Worm (Caenorhabditis elegans): ENCODE data around the gene gpb-1.
A peak's percentile ranks its signal among the peaks of the same experiment; 100 is the strongest.

gpb-1 gene

DNA sequence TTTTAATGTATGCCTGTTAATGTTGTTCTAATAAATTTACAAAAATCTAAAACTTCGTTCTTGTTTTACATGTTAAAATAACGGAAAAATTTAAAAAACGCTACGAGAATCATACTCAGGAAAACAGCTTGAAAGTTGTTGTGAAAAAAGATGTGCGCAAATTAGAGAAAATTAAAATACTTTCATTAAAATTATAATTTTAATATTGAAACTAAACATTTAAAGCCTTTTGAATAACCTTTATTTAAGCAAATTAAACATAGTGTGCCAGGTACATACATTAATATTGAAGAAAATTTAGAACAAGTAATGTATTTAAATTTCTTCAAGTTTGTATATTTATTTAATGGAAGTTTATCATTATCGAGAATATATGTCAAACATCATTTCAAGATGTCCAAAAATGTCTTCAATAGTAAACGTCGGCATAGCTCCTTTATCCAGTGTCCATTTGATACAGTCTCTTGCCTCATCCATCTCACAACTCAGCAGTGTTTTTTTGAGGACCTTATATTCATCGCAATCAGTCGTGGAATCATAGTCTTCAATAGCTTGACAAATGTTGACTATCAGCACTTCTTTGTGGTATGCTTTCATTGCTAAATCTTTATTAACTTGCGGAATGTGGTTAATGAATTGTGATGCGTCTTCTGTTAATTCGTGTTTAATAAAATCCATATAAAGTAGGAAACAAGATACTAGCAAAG lies 13.5 kb upstream of the gpb-1 start (continued):
- no peak for TF ChIP-seq nhr-47 (tag; optimal IDR thresholded peaks at IDR 0.05)
- TF ChIP-seq ceh-88 (GFP tag; IDR thresholded peaks at IDR 0.05): peak; percentile 52; the same call in 1 of the 2 replicates
- TF ChIP-seq fkh-10 (GFP tag; optimal IDR thresholded peaks at IDR 0.05): no peak
- TF ChIP-seq efl-1 (optimal IDR thresholded peaks at IDR 0.05): no peak
- TF ChIP-seq efl-1 (GFP tag; optimal IDR thresholded peaks at IDR 0.05 in 1 of 2): peak in 1 of 2 experiments; percentile 42
- TF ChIP-seq pag-3 (tag; optimal IDR thresholded peaks at IDR 0.05; ENCODE audit: borderline replicate concordance, insufficient read depth): no peak
- peak; percentile 43 for TF ChIP-seq nhr-85 (tag)
- no peak for TF ChIP-seq ceh-90 (tag; optimal IDR thresholded peaks at IDR 0.05)
- TF ChIP-seq unc-30 (tag; optimal IDR thresholded peaks at IDR 0.05): no peak
- peak; percentile 26 for TF ChIP-seq nhr-90 (tag; optimal IDR thresholded peaks at IDR 0.05; ENCODE audit: poor library complexity)
- peak; percentile 98 for TF ChIP-seq ama-1 (optimal IDR thresholded peaks at IDR 0.05)
- no peak for TF ChIP-seq nhr-28 (tag; optimal IDR thresholded peaks at IDR 0.05)
- TF ChIP-seq rnt-1 (tag; optimal IDR thresholded peaks at IDR 0.05): no peak
- peak; percentile 55 for TF ChIP-seq snu-23 (GFP tag; optimal IDR thresholded peaks at IDR 0.05)
- TF ChIP-seq sox-4 (tag; optimal IDR thresholded peaks at IDR 0.05): no peak
- peak; percentile 31 for TF ChIP-seq pax-3 (tag; optimal IDR thresholded peaks at IDR 0.05)
- TF ChIP-seq unc-98 (GFP tag; IDR thresholded peaks at IDR 0.05): no peak
- peak; percentile 21 for TF ChIP-seq unc-86 (tag; optimal IDR thresholded peaks at IDR 0.05)
- no peak for TF ChIP-seq sptf-1 (tag; optimal IDR thresholded peaks at IDR 0.05)
- no peak for TF ChIP-seq ceh-82 (tag; optimal IDR thresholded peaks at IDR 0.05)
- peak; percentile 41 for TF ChIP-seq nhr-19 (GFP tag; conservative IDR thresholded peaks at IDR 0.05)
- TF ChIP-seq xbp-1 (tag; optimal IDR thresholded peaks at IDR 0.05): no peak
- no peak for TF ChIP-seq efl-3 (GFP tag; optimal IDR thresholded peaks at IDR 0.05)
- peak; percentile 41 for TF ChIP-seq egl-13 (tag; optimal IDR thresholded peaks at IDR 0.05)
- TF ChIP-seq jun-1 (tag; optimal IDR thresholded peaks at IDR 0.05): no peak
- TF ChIP-seq tlp-1 (tag; optimal IDR thresholded peaks at IDR 0.05): no peak
- no peak for TF ChIP-seq hlh-17 (GFP tag; optimal IDR thresholded peaks at IDR 0.05; ENCODE audit: borderline replicate concordance)
- no peak for TF ChIP-seq nhr-237 (tag; optimal IDR thresholded peaks at IDR 0.05)
- TF ChIP-seq lin-39 (tag; optimal IDR thresholded peaks at IDR 0.05): no peak
- no peak for TF ChIP-seq fos-1 (tag; optimal IDR thresholded peaks at IDR 0.05)
- peak; percentile 10 for TF ChIP-seq F16B12.6 (tag; optimal IDR thresholded peaks at IDR 0.05)
- no peak for TF ChIP-seq lin-15B (tag; optimal IDR thresholded peaks at IDR 0.05)
- TF ChIP-seq sup-37 (GFP tag; optimal IDR thresholded peaks at IDR 0.05): no peak
- TF ChIP-seq C04F5.9 (tag; optimal IDR thresholded peaks at IDR 0.05): no peak
- TF ChIP-seq nhr-20 (tag; optimal IDR thresholded peaks at IDR 0.05): peak; percentile 57
- no peak for TF ChIP-seq zip-4 (GFP tag; optimal IDR thresholded peaks at IDR 0.05)
- peak; percentile 2 to 53 for TF ChIP-seq lin-35 (GFP tag; optimal IDR thresholded peaks at IDR 0.05)
- no peak for TF ChIP-seq tbx-2 (tag; optimal IDR thresholded peaks at IDR 0.05)
- TF ChIP-seq nhr-12 (tag; optimal IDR thresholded peaks at IDR 0.05): no peak
- TF ChIP-seq nhr-11 (tag; optimal IDR thresholded peaks at IDR 0.05): no peak
- TF ChIP-seq lir-3 (tag; optimal IDR thresholded peaks at IDR 0.05; ENCODE audit: poor library complexity): no peak
- TF ChIP-seq skn-1 (tag; optimal IDR thresholded peaks at IDR 0.05): peak; percentile 96
- TF ChIP-seq grh-1 (GFP tag; IDR thresholded peaks at IDR 0.05): no peak
- TF ChIP-seq ces-1 (GFP tag; optimal IDR thresholded peaks at IDR 0.05): no peak
- TF ChIP-seq ztf-11 (tag; optimal IDR thresholded peaks at IDR 0.05): no peak
- TF ChIP-seq Y116A8C.19 (tag; optimal IDR thresholded peaks at IDR 0.05; ENCODE audit: borderline replicate concordance): no peak
- peak; percentile 98 for TF ChIP-seq aly-2 (tag; optimal IDR thresholded peaks at IDR 0.05)
- no peak for TF ChIP-seq unc-130 (tag; optimal IDR thresholded peaks at IDR 0.05)
- TF ChIP-seq fkh-4 (tag; optimal IDR thresholded peaks at IDR 0.05; ENCODE audit: borderline replicate concordance): no peak
- TF ChIP-seq lsy-2 (tag; optimal IDR thresholded peaks at IDR 0.05): peak in 1 of 2 experiments; percentile 89
- TF ChIP-seq C16A3.4 (tag; optimal IDR thresholded peaks at IDR 0.05): peak; percentile 19
- TF ChIP-seq elt-3 (tag; optimal IDR thresholded peaks at IDR 0.05): peak in 1 of 6 experiments; percentile 65
- peak; percentile 56 for TF ChIP-seq mef-2 (tag; optimal IDR thresholded peaks at IDR 0.05)

All from whole organism, L1 larva.